Worm (Caenorhabditis elegans) whole organism, L4 larva: Measurements from ENCODE around the gene B0304.2.

Experiments used
- lir-3 ChIP-seq: sonication (generic microtip); optimal IDR thresholded peaks from 2 replicates; lab custom pipeline; 2016; ENCODE audit warnings: mild to moderate bottlenecking, missing genetic modification characterization, missing compliant biosample characterization
- mxl-3 ChIP-seq: fragments of 200-800 bp; sonication (Bioruptor generic); optimal IDR thresholded peaks from 2 replicates; lab custom pipeline; 2018; ENCODE audit warnings: mild to moderate bottlenecking, missing genetic modification characterization, missing compliant biosample characterization
- pha-4 ChIP-seq, 2 experiments: fragments of 150-350 bp in 1 of 2; fragments of 200-800 bp in 1 of 2; sonication (Bioruptor generic) in 1 of 2; IDR thresholded peaks in 1 of 2; optimal IDR thresholded peaks in 1 of 2; 2 replicates each; pipeline versions ENCODE4 v1.3.6 to Lab custom; 2014 to 2022; ENCODE audit warnings: missing genetic modification characterization in 2 of 2, missing genetic modification reagents in 2 of 2, missing biosample characterization in 1 of 2, missing compliant biosample characterization in 1 of 2

DNA sequence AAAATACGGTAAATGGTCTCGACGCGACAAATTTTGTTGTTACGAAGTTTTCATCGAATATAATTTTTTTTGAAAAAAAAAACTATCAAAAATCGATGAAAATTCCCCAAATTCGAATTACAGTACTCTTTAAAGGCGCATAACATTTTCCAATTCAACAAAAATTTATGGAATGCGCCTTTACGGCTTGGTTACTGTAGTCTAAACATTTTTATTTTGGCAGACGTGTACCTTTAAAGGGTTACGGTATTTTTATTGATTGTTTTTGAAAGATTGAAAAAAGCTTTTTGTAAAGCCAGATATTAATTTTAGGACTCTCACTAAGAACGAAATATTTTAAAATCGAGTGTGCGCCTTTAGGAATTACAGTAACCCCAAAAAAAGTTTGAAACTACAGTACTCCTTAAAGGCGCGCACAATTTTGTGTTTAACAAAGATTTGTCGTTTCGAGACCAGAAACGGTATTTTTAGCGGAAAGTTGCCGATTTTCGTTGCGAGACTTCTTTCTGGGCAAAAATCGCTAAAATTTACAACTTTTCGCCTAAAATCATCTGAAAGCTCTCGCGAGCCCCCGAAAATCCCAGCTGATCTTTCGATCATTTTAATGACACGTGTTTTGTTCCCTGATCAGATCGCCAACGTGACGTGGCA lies 49.3 kb upstream of the B0304.2 start:
- TF ChIP-seq pha-4 (GFP tag; IDR thresholded peaks at IDR 0.05; lab: Robert Waterston, UW) (no peak), pha-4 (tag; optimal IDR thresholded peaks at IDR 0.05; lab: Kevin White, UChicago) (no peak), lir-3 (tag; lab: Kevin White, UChicago) (no peak), mxl-3 (GFP tag; lab: Kevin White, UChicago) (no peak)
